Fruit fly (Drosophila melanogaster) whole organism, adult: ENCODE results near the gene Irbp18.
A peak's percentile ranks its signal among the peaks of the same experiment; 100 is the strongest.

ENCODE experiments used
- CG11617 ChIP-seq: fragments of 200-800 bp; sonication (Bioruptor generic); optimal IDR thresholded peaks from 2 replicates; lab custom pipeline; 2017; ENCODE audit warnings: mild to moderate bottlenecking, missing biosample characterization, missing genetic modification reagents, missing genetic modification characterization
- CG12768 ChIP-seq: fragments of 200-800 bp; sonication (Bioruptor generic); optimal IDR thresholded peaks from 2 replicates; lab custom pipeline; 2017; ENCODE audit warnings: missing biosample characterization, missing genetic modification characterization, mild to moderate bottlenecking, moderate library complexity, missing genetic modification reagents
- CG14711 ChIP-seq: fragments of 200-800 bp; sonication (Bioruptor generic); optimal IDR thresholded peaks from 2 replicates; lab custom pipeline; 2018; ENCODE audit warnings: missing biosample characterization, mild to moderate bottlenecking, missing genetic modification characterization, moderate library complexity
- CG1620 ChIP-seq: fragments of 200-800 bp; sonication (Bioruptor generic); optimal IDR thresholded peaks from 2 replicates; lab custom pipeline; 2016; ENCODE audit warnings: missing biosample characterization, missing genetic modification characterization
- CG33017 ChIP-seq: fragments of 200-800 bp; sonication (Bioruptor generic); optimal IDR thresholded peaks from 2 replicates; lab custom pipeline; 2018; ENCODE audit warnings: missing biosample characterization, mild to moderate bottlenecking, missing genetic modification characterization, moderate library complexity
- CG5204 ChIP-seq: fragments of 200-800 bp; sonication (Bioruptor generic); optimal IDR thresholded peaks from 2 replicates; lab custom pipeline; 2016; ENCODE audit warnings: missing biosample characterization, missing genetic modification characterization
- CG7045 ChIP-seq: fragments of 200-800 bp; sonication (Bioruptor generic); optimal IDR thresholded peaks from 2 replicates; lab custom pipeline; 2017; ENCODE audit warnings: missing biosample characterization, mild to moderate bottlenecking, missing genetic modification characterization
- CG7101 ChIP-seq: fragments of 200-800 bp; sonication (Bioruptor generic); optimal IDR thresholded peaks from 2 replicates; lab custom pipeline; 2018; ENCODE audit warnings: missing biosample characterization, mild to moderate bottlenecking, missing genetic modification characterization, moderate library complexity
- Clk ChIP-seq: fragments of 200-800 bp; sonication (Bioruptor generic); optimal IDR thresholded peaks from 2 replicates; lab custom pipeline; 2017; ENCODE audit warnings: missing biosample characterization, missing genetic modification characterization
- Crg-1 ChIP-seq: fragments of 200-800 bp; sonication (Bioruptor generic); optimal IDR thresholded peaks from 2 replicates; lab custom pipeline; 2016; ENCODE audit warnings: missing biosample characterization, missing genetic modification characterization
- Hr96 ChIP-seq: fragments of 200-800 bp; sonication (Bioruptor generic); optimal IDR thresholded peaks from 2 replicates; lab custom pipeline; 2016; ENCODE audit warnings: missing biosample characterization, missing genetic modification characterization
- Mnt ChIP-seq: fragments of 200-800 bp; sonication (Bioruptor generic); optimal IDR thresholded peaks from 2 replicates; lab custom pipeline; 2016; ENCODE audit warnings: missing biosample characterization, mild to moderate bottlenecking, missing genetic modification characterization
- bab1 ChIP-seq: fragments of 200-800 bp; sonication (Bioruptor generic); optimal IDR thresholded peaks from 3 replicates; lab custom pipeline; 2019; ENCODE audit warnings: missing biosample characterization, mild to moderate bottlenecking, missing genetic modification characterization, moderate library complexity
- cic ChIP-seq: fragments of 200-800 bp; sonication (Bioruptor generic); optimal IDR thresholded peaks from 2 replicates; lab custom pipeline; 2017; ENCODE audit warnings: missing biosample characterization, mild to moderate bottlenecking, missing genetic modification characterization, moderate library complexity
- cnc ChIP-seq, 2 experiments: fragments of >200 bp; optimal IDR thresholded peaks; 2 replicates each; lab custom pipeline; 2017
- kay ChIP-seq: fragments of 200-800 bp; sonication (Bioruptor generic); peaks from one replicate; lab custom pipeline; 2016; ENCODE audit warnings: missing biosample characterization, missing genetic modification characterization, borderline replicate concordance
- ovo ChIP-seq: fragments of 200-800 bp; sonication (Bioruptor generic); optimal IDR thresholded peaks from 2 replicates; lab custom pipeline; 2016; ENCODE audit warnings: missing biosample characterization, missing genetic modification characterization
- pad ChIP-seq: fragments of 200-800 bp; sonication (Bioruptor generic); optimal IDR thresholded peaks from 3 replicates; lab custom pipeline; 2017; ENCODE audit warnings: missing biosample characterization, missing genetic modification characterization, mild to moderate bottlenecking, moderate library complexity, missing genetic modification reagents
- tj ChIP-seq: fragments of 200-800 bp; sonication (Bioruptor generic); optimal IDR thresholded peaks from 3 replicates; lab custom pipeline; 2017; ENCODE audit warnings: missing biosample characterization, mild to moderate bottlenecking, missing genetic modification characterization, moderate library complexity
- toe ChIP-seq: fragments of 200-800 bp; sonication (Bioruptor generic); optimal IDR thresholded peaks from 2 replicates; lab custom pipeline; 2016; ENCODE audit warnings: missing biosample characterization, missing genetic modification characterization

The Irbp18 gene

DNA sequence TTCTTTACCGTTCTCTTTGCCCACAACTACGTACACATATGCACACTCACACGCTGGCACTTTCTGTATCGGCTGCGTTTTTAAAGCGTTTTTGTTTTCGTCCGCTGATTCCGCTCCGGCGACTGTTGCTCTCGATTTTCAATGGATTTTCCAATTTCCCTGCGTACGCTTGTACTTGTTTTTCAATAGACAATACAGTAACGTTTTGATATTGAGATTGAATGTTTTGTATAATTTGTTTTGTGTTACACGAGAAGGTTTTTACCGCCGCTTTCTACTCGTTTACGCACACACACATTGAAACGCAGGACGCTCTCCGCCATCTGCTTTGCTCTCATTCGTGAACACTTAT, 5.4 kb downstream of the Irbp18 start:
- TF ChIP-seq cic (peak; percentile 3), toe (GFP tag; lab: Kevin White, UChicago) (no peak), tj (no peak), bab1 (GFP tag; lab: Kevin White, UChicago) (no peak)

DNA sequence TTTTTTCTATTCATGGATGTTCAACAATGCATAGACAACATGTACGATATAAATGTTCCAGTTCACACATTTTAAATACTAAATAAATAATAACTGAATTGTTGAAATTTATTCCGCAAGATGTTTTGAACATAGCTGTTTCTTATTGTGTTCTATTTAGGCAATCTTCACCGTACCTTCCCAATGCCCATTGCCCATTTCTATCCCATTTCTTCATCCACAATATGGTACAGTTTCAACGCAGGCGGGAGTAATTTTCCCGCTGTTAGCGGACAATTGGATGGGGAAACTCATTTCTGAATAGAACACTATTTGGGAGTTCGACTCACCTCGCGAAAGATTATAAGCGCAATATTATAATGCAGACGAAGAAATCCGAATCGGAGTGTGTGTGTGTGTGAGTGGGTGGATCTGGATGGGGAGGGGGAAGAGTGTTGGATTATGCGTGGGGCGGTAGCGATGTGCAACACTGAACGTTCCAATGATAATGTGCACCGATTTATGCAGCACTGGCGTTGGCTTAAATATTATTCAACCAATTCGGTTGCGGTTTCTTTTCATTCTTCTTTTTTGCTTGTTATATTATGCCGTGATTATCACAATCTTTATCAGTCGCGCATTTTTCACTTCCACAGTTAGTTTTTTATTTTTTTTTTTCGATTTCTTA, 5.9 kb downstream of the Irbp18 start:
- TF ChIP-seq CG11617 = peak; percentile 63
- peak; percentile 51 for TF ChIP-seq tj
- peak; percentile 54 for TF ChIP-seq CG14711 (tag; lab: Kevin White, UChicago)
- peak; percentile 82 for TF ChIP-seq CG12768 (GFP tag; lab: Kevin White, UChicago)
- TF ChIP-seq Clk = peak; percentile 53
- TF ChIP-seq Mnt (GFP tag; lab: Kevin White, UChicago) = peak; percentile 70
- TF ChIP-seq cic = peak; percentile 82
- TF ChIP-seq kay (GFP tag; lab: Kevin White, UChicago) = peak; percentile 6
- peak; percentile 79 for TF ChIP-seq CG1620 (GFP tag; lab: Kevin White, UChicago)
- TF ChIP-seq CG33017 (tag; lab: Kevin White, UChicago) = peak; percentile 50
- no peak for TF ChIP-seq cnc (optimal IDR thresholded peaks at IDR 0.05; lab: Kevin White, UChicago)
- peak; percentile 90 for TF ChIP-seq Crg-1 (GFP tag; lab: Kevin White, UChicago)
- TF ChIP-seq Hr96 = peak; percentile 81
- peak; percentile 24 for TF ChIP-seq CG5204
- TF ChIP-seq bab1 (GFP tag; lab: Kevin White, UChicago) = no peak
- peak; percentile 56 for TF ChIP-seq CG7045 (GFP tag; lab: Kevin White, UChicago)
- TF ChIP-seq CG7101 = peak; percentile 78
- TF ChIP-seq ovo = peak; percentile 7
- TF ChIP-seq toe (GFP tag; lab: Kevin White, UChicago) = peak; percentile 75
- TF ChIP-seq pad = peak; percentile 76

DNA sequence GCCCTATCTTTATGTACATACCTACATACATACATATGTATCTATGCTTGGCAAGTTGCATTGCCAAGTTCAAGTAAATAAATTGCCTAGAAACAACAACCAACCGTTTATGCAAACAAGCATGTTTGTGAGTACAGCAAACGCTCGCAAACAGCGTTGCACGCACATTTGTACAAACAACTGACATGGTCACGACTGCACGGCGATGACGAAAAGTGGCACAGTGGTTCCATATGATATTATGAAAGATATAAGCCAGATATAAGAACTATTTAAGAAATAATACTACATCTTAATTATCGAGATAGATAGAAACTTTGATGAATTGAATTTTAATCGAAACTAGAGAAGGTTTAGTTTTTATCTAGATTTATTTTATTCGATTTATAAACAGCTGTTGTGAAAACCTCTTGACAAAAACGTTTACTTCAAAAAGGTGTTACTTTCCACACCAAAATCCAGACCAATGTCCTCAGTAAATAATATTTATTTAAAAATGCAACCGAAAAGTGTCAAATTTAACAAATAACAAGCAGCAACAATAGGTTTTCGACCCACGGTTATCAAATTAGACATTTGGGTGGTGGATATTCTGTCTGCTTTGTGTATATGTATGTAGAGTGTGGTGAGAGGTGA, 8.1 kb downstream of the Irbp18 start:
- TF ChIP-seq CG11617 = peak; percentile 77
- TF ChIP-seq cnc (optimal IDR thresholded peaks at IDR 0.05; lab: Kevin White, UChicago) = no peak
- TF ChIP-seq CG5204 = peak; percentile 50
- TF ChIP-seq CG7101 = peak; percentile 47
- TF ChIP-seq CG14711 (tag; lab: Kevin White, UChicago) = peak; percentile 29
- peak; percentile 59 for TF ChIP-seq bab1 (GFP tag; lab: Kevin White, UChicago)
- no peak for TF ChIP-seq CG12768 (GFP tag; lab: Kevin White, UChicago)
- peak; percentile 63 for TF ChIP-seq tj
- TF ChIP-seq CG33017 (tag; lab: Kevin White, UChicago) = peak; percentile 48
- TF ChIP-seq kay (GFP tag; lab: Kevin White, UChicago) = peak; percentile 86
- TF ChIP-seq ovo = no peak
- TF ChIP-seq CG7045 (GFP tag; lab: Kevin White, UChicago) = peak; percentile 39
- peak; percentile 15 for TF ChIP-seq pad

DNA sequence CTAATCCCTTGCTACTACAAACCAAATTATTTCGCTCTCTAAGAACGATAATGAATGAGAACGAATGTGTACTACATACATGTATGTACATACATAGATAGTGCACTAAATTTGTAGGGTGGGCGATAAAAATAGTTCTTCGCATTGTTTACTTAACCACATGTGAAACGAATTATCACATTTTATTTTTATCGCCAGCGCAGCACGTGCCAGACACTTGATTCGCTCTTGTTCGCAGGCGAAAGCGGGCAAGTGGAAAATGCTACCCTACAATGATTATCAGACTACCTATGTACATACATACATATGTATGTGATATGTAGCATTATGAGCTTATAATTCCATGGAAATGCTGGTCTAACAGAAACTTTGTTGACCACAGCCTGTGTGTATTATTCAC, 12.2 kb downstream of the Irbp18 start:
- TF ChIP-seq cic = peak; percentile 26
- no peak for TF ChIP-seq ovo
- no peak for TF ChIP-seq CG1620 (GFP tag; lab: Kevin White, UChicago)
- no peak for TF ChIP-seq cnc (optimal IDR thresholded peaks at IDR 0.05; lab: Kevin White, UChicago)
- no peak for TF ChIP-seq CG7045 (GFP tag; lab: Kevin White, UChicago)
- no peak for TF ChIP-seq bab1 (GFP tag; lab: Kevin White, UChicago)
- no peak for TF ChIP-seq pad
- peak; percentile 7 for TF ChIP-seq CG14711 (tag; lab: Kevin White, UChicago)
- no peak for TF ChIP-seq CG5204
- TF ChIP-seq toe (GFP tag; lab: Kevin White, UChicago) = no peak
- TF ChIP-seq Mnt (GFP tag; lab: Kevin White, UChicago) = peak; percentile 73
- no peak for TF ChIP-seq Clk

DNA sequence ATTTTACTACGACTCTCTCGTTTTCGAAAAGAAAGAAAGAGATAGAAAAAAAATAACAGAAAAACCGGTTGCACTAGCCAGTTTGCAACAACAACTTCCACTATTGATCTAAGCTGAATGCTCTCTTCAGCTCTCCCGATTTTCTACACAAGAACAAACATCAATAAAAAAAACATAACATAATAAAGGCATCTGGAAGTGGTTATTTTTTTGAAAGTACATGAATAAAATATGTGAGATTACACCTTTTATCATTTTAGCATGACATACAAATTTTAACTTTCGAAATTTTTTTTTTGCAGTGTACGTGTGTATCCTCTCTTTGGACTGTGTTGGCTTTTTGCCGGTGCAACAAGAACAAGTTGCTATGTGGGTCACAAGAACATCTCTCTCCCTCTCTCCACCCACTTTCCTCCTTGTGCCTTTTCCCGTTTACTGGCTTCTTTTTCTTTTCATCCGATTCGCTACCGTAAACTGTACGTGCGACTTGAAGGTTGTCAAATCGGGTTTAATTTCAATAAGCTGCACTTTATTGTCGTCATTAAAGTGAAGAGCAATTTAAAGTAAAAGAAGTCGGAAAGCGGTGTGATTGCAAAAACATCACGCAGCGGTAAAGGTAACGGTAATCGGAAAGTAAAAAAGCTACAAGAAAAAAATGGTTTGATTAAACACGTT, 13.3 kb downstream of the Irbp18 start:
- TF ChIP-seq CG5204 (no peak), cic (peak; percentile 82), bab1 (GFP tag; lab: Kevin White, UChicago) (peak; percentile 96), kay (GFP tag; lab: Kevin White, UChicago) (peak; percentile 86), Clk (peak; percentile 88), CG7101 (peak; percentile 94), CG1620 (GFP tag; lab: Kevin White, UChicago) (peak; percentile 93), Crg-1 (GFP tag; lab: Kevin White, UChicago) (peak; percentile 93), CG11617 (peak; percentile 95), CG33017 (tag; lab: Kevin White, UChicago) (peak; percentile 96), toe (GFP tag; lab: Kevin White, UChicago) (no peak), CG7045 (GFP tag; lab: Kevin White, UChicago) (peak; percentile 94), cnc (optimal IDR thresholded peaks at IDR 0.05; lab: Kevin White, UChicago) (no peak), Mnt (GFP tag; lab: Kevin White, UChicago) (peak; percentile 65), Hr96 (no peak), CG14711 (tag; lab: Kevin White, UChicago) (peak; percentile 93), pad (peak; percentile 85), ovo (no peak), tj (peak; percentile 79), CG12768 (GFP tag; lab: Kevin White, UChicago) (peak; percentile 97)

DNA sequence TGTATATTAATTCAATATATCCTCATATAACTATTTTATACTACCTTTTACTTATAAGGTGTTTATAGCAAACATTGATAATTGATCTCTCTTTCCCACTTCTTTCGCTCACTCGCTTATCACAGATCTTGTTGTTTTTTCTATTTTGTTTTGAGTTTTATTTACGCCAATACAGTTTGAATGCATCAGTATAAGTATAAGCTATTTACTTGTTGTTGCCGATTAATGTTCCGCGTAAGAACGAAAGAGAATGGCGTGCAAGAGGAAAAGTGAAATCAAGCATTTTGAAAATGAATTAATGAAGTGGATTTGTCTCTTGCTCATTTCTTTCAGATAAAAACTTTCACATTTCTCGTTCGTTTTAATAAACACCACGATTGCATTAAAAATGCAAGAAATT, 14.4 kb downstream of the Irbp18 start:
- TF ChIP-seq tj = peak; percentile 48
- no peak for TF ChIP-seq Clk
- peak; percentile 96 for TF ChIP-seq kay (GFP tag; lab: Kevin White, UChicago)
- TF ChIP-seq CG7101 = no peak
- no peak for TF ChIP-seq Hr96
- TF ChIP-seq cic = peak; percentile 77
